Fruit fly (Drosophila melanogaster): Measurements from ENCODE around the gene CG5793.

dm6 chr3R:21094292-21094691, 33.1 kb upstream of the CG5793 start:
- TF ChIP-seq Hr38 (GFP tag; optimal IDR thresholded peaks at IDR 0.05) (no peak), Sox14 (GFP tag; optimal IDR thresholded peaks at IDR 0.05) (no peak)

Data from whole organism, prepupa.